Fruit fly (Drosophila melanogaster): ENCODE results near the gene CG42819.

Gene CG42819

dm6 chr2L:8392298-8392697, 3.2 kb upstream of the CG42819 start, which contains the start of gene CG42820:
TSS of gene CG42820 (minus strand) at chr2L:8392398.
- TF ChIP-seq Pif1A (GFP tag; optimal IDR thresholded peaks at IDR 0.05) (no peak), fd96Ca (GFP tag; IDR thresholded peaks at IDR 0.05) (no peak), CG12605 (GFP tag; IDR thresholded peaks at IDR 0.05) (no peak), CG17806 (tag; optimal IDR thresholded peaks at IDR 0.05) (no peak), CG34367 (tag; optimal IDR thresholded peaks at IDR 0.05) (no peak), CG9948 (tag; optimal IDR thresholded peaks at IDR 0.05) (no peak), CG14655 (GFP tag; optimal IDR thresholded peaks at IDR 0.05) (no peak), rn (GFP tag; IDR thresholded peaks at IDR 0.05) (no peak), CG13204 (GFP tag; optimal IDR thresholded peaks at IDR 0.05) (no peak)

- no peak for TF ChIP-seq Snoo (tag; optimal IDR thresholded peaks at IDR 0.05)
- no peak for TF ChIP-seq EcR (GFP tag; optimal IDR thresholded peaks at IDR 0.05)
- no peak for TF ChIP-seq Pif1A (GFP tag; optimal IDR thresholded peaks at IDR 0.05)
- no peak for TF ChIP-seq CG17806 (tag; optimal IDR thresholded peaks at IDR 0.05)
- no peak for TF ChIP-seq Ets98B (GFP tag; IDR thresholded peaks at IDR 0.05)
- TF ChIP-seq fd96Ca (GFP tag; IDR thresholded peaks at IDR 0.05) = no peak
- TF ChIP-seq CG32121 (GFP tag; IDR thresholded peaks at IDR 0.05) = no peak
- no peak for TF ChIP-seq CG15710 (tag; optimal IDR thresholded peaks at IDR 0.05)
- TF ChIP-seq CG8159 (tag; optimal IDR thresholded peaks at IDR 0.05) = no peak
- TF ChIP-seq CG12605 (GFP tag; IDR thresholded peaks at IDR 0.05) = no peak
- TF ChIP-seq CG34367 (tag; optimal IDR thresholded peaks at IDR 0.05) = no peak
- TF ChIP-seq D1 (tag; optimal IDR thresholded peaks at IDR 0.05) = no peak
- TF ChIP-seq CG14655 (GFP tag; optimal IDR thresholded peaks at IDR 0.05) = no peak
Measured at dm6 chr2L:8385849-8386248, 3.3 kb downstream of the CG42819 start.

dm6 chr2L:8384985-8385519, 4.1 kb downstream of the CG42819 start:
- TF ChIP-seq CG10348 (GFP tag; IDR thresholded peaks at IDR 0.05) = no peak
- no peak for TF ChIP-seq CG8159 (tag; optimal IDR thresholded peaks at IDR 0.05)
- TF ChIP-seq CG17806 (tag; optimal IDR thresholded peaks at IDR 0.05) = no peak
- TF ChIP-seq CG34367 (tag; optimal IDR thresholded peaks at IDR 0.05) = no peak
- TF ChIP-seq Pif1B (GFP tag; optimal IDR thresholded peaks at IDR 0.05) = no peak
- TF ChIP-seq CG13204 (GFP tag; optimal IDR thresholded peaks at IDR 0.05) = no peak

- TF ChIP-seq gl (tag; optimal IDR thresholded peaks at IDR 0.05) (peak; percentile 30), CG4496 (GFP tag; IDR thresholded peaks at IDR 0.05) (peak; percentile 88), CG8159 (tag; optimal IDR thresholded peaks at IDR 0.05) (peak; percentile 96), CG8301 (tag; optimal IDR thresholded peaks at IDR 0.05) (peak; percentile 86), CG34367 (tag; optimal IDR thresholded peaks at IDR 0.05) (peak; percentile 86), Pif1B (GFP tag; optimal IDR thresholded peaks at IDR 0.05) (peak; percentile 69), Snoo (tag; optimal IDR thresholded peaks at IDR 0.05) (peak; percentile 92), CG10348 (GFP tag; IDR thresholded peaks at IDR 0.05) (peak; percentile 61; the same call in 1 of the 2 replicates), CG9948 (tag; optimal IDR thresholded peaks at IDR 0.05) (peak; percentile 92), CG12605 (GFP tag; IDR thresholded peaks at IDR 0.05) (peak; percentile 78), Pif1A (GFP tag; optimal IDR thresholded peaks at IDR 0.05) (peak; percentile 33), CG14655 (GFP tag; optimal IDR thresholded peaks at IDR 0.05) (peak; percentile 93), EcR (GFP tag; optimal IDR thresholded peaks at IDR 0.05) (peak; percentile 22), D1 (tag; optimal IDR thresholded peaks at IDR 0.05) (peak; percentile 86), CG13204 (GFP tag; optimal IDR thresholded peaks at IDR 0.05) (no peak), CG15710 (tag; optimal IDR thresholded peaks at IDR 0.05) (peak; percentile 95), Ets98B (GFP tag; IDR thresholded peaks at IDR 0.05) (peak; percentile 76), fd96Ca (GFP tag; IDR thresholded peaks at IDR 0.05) (no peak), rn (GFP tag; IDR thresholded peaks at IDR 0.05) (peak; percentile 81), CG32121 (GFP tag; IDR thresholded peaks at IDR 0.05) (peak; percentile 90), CG17806 (tag; optimal IDR thresholded peaks at IDR 0.05) (peak; percentile 92)
Measured at dm6 chr2L:8384108-8384601, 5.0 kb downstream of the CG42819 start, which contains the start of the genes Dad1 and CG13384. TSS of gene Dad1 (minus strand) at chr2L:8384137. TSS of gene CG13384 (plus strand) at chr2L:8384455.

dm6 chr2L:8382646-8383045, 6.5 kb downstream of the CG42819 start, which contains the start of the genes CG13392 and Rcd4:
TSS of gene CG13392 (minus strand) at chr2L:8382807.
TSS of gene Rcd4 (plus strand) at chr2L:8382861.
- TF ChIP-seq CG8159 (tag; optimal IDR thresholded peaks at IDR 0.05) = peak; percentile 47
- TF ChIP-seq rn (GFP tag; IDR thresholded peaks at IDR 0.05) = peak; percentile 15; the same call in 1 of the 2 replicates
- peak; percentile 48 for TF ChIP-seq Pif1A (GFP tag; optimal IDR thresholded peaks at IDR 0.05)
- peak; percentile 66 for TF ChIP-seq Ets98B (GFP tag; IDR thresholded peaks at IDR 0.05)
- peak; percentile 44 for TF ChIP-seq gl (tag; optimal IDR thresholded peaks at IDR 0.05)
- TF ChIP-seq D1 (tag; optimal IDR thresholded peaks at IDR 0.05) = no peak
- peak; percentile 7 for TF ChIP-seq CG34367 (tag; optimal IDR thresholded peaks at IDR 0.05)
- TF ChIP-seq CG10348 (GFP tag; IDR thresholded peaks at IDR 0.05) = no peak
- no peak for TF ChIP-seq CG32121 (GFP tag; IDR thresholded peaks at IDR 0.05)
- peak; percentile 25 for TF ChIP-seq CG14655 (GFP tag; optimal IDR thresholded peaks at IDR 0.05)
- peak; percentile 34 for TF ChIP-seq CG17806 (tag; optimal IDR thresholded peaks at IDR 0.05)
- TF ChIP-seq EcR (GFP tag; optimal IDR thresholded peaks at IDR 0.05) = peak; percentile 0
- peak; percentile 17 for TF ChIP-seq CG8301 (tag; optimal IDR thresholded peaks at IDR 0.05)
- peak; percentile 34 for TF ChIP-seq Pif1B (GFP tag; optimal IDR thresholded peaks at IDR 0.05)
- peak; percentile 37 for TF ChIP-seq CG15710 (tag; optimal IDR thresholded peaks at IDR 0.05)
- TF ChIP-seq CG13204 (GFP tag; optimal IDR thresholded peaks at IDR 0.05) = no peak
- TF ChIP-seq Snoo (tag; optimal IDR thresholded peaks at IDR 0.05) = peak; percentile 67
- peak; percentile 80 for TF ChIP-seq CG4496 (GFP tag; IDR thresholded peaks at IDR 0.05)
- no peak for TF ChIP-seq CG12605 (GFP tag; IDR thresholded peaks at IDR 0.05)
- TF ChIP-seq fd96Ca (GFP tag; IDR thresholded peaks at IDR 0.05) = no peak; the same call in 2 of the 3 replicates
